Fruit fly (Drosophila melanogaster): Measurements from ENCODE around the gene Dph2.

The Dph2 gene

DNA sequence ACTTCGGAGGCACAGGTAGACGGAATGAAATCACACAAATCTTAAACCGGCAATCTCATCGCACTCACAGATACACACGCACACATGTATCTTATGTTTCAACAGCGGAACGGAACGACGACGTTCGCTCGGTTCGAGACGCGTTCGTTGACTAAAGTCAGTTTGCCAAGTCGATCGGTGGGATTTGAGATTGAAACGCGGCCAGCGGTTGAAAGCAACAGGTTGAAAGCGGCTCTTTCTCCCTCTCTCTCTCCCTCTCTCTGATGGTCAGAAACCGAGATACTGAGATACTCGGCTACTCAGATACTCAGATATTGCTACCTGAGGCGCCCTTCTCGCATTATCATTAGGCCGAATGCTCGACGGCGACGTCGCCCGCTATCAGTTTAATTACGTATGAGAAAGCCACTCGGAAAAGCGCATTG, 40.0 kb downstream of the Dph2 start (continued):
- TF ChIP-seq Poxn (GFP tag; IDR thresholded peaks at IDR 0.05): no peak
- no peak for TF ChIP-seq Antp (GFP tag; optimal IDR thresholded peaks at IDR 0.05)
- no peak for TF ChIP-seq NK7.1 (GFP tag; optimal IDR thresholded peaks at IDR 0.05)
- TF ChIP-seq CG11504 (tag; optimal IDR thresholded peaks at IDR 0.05): no peak
- peak; percentile 33 for TF ChIP-seq CG4282 (GFP tag; optimal IDR thresholded peaks at IDR 0.05)
- TF ChIP-seq jigr1 (GFP tag; IDR thresholded peaks at IDR 0.05): no peak
- TF ChIP-seq CG14710 (tag; optimal IDR thresholded peaks at IDR 0.05): no peak
- peak; percentile 13 for TF ChIP-seq trem (tag; optimal IDR thresholded peaks at IDR 0.05)
- peak; percentile 62 for TF ChIP-seq HLHmδ (GFP tag; optimal IDR thresholded peaks at IDR 0.05)
- peak; percentile 96 for TF ChIP-seq Jarid2 (GFP tag; optimal IDR thresholded peaks at IDR 0.05)
- no peak for TF ChIP-seq CG16863 (GFP tag; optimal IDR thresholded peaks at IDR 0.05)
- peak; percentile 50; the same call in 1 of the 2 replicates for TF ChIP-seq Atf6 (GFP tag; IDR thresholded peaks at IDR 0.05)
- peak; percentile 69 for TF ChIP-seq so (GFP tag; IDR thresholded peaks at IDR 0.05)
- no peak for TF ChIP-seq Mrtf (GFP tag; IDR thresholded peaks at IDR 0.05)
- peak; percentile 78 to 86 for TF ChIP-seq Trl (optimal IDR thresholded peaks at IDR 0.05)
- peak; percentile 40 for TF ChIP-seq Trl (GFP tag; optimal IDR thresholded peaks at IDR 0.05)
- TF ChIP-seq odd (GFP tag; optimal IDR thresholded peaks at IDR 0.05): peak; percentile 82
- no peak for TF ChIP-seq Sry-δ (GFP tag; optimal IDR thresholded peaks at IDR 0.05)
- peak; percentile 63 for TF ChIP-seq PHDP (tag; optimal IDR thresholded peaks at IDR 0.05)
- TF ChIP-seq knrl (GFP tag; IDR thresholded peaks at IDR 0.05; ENCODE audit: partially characterized antibody): no peak
- TF ChIP-seq Asciz (GFP tag; optimal IDR thresholded peaks at IDR 0.05): peak; percentile 7
- peak; percentile 41; the same call in 2 of the 3 replicates for TF ChIP-seq Opbp (GFP tag; IDR thresholded peaks at IDR 0.05; ENCODE audit: partially characterized antibody)
- peak; percentile 79 for TF ChIP-seq CG10543 (GFP tag; optimal IDR thresholded peaks at IDR 0.05)
- TF ChIP-seq cas (GFP tag; IDR thresholded peaks at IDR 0.05): peak; percentile 71; the same call in 1 of the 2 replicates
- peak; percentile 30 for TF ChIP-seq Blimp-1 (GFP tag; optimal IDR thresholded peaks at IDR 0.05)
- TF ChIP-seq dmrt11E (tag; optimal IDR thresholded peaks at IDR 0.05): no peak
- no peak for TF ChIP-seq Ptx1 (GFP tag; IDR thresholded peaks at IDR 0.05)
- TF ChIP-seq cad (GFP tag; optimal IDR thresholded peaks at IDR 0.05): no peak
- TF ChIP-seq CG6254 (GFP tag; optimal IDR thresholded peaks at IDR 0.05): peak; percentile 51
- peak; percentile 27 for TF ChIP-seq CG8924 (tag; optimal IDR thresholded peaks at IDR 0.05)
- peak; percentile 59 for TF ChIP-seq wek (GFP tag; optimal IDR thresholded peaks at IDR 0.05)
- peak; percentile 88 for TF ChIP-seq Fer1 (GFP tag; optimal IDR thresholded peaks at IDR 0.05)
- no peak for TF ChIP-seq pnt (GFP tag; optimal IDR thresholded peaks at IDR 0.05)
- no peak for TF ChIP-seq sens-2 (GFP tag; IDR thresholded peaks at IDR 0.05)
- TF ChIP-seq CG8944 (GFP tag; optimal IDR thresholded peaks at IDR 0.05): no peak
- peak; percentile 89; the same call in 2 of the 4 replicates for TF ChIP-seq chinmo (GFP tag; IDR thresholded peaks at IDR 0.05; ENCODE audit: partially characterized antibody)
- no peak for TF ChIP-seq CG8478 (optimal IDR thresholded peaks at IDR 0.05)
- no peak; the same call in 1 of the 2 replicates for TF ChIP-seq CG4360 (GFP tag; IDR thresholded peaks at IDR 0.05)
- peak; percentile 89 for TF ChIP-seq ci (GFP tag; IDR thresholded peaks at IDR 0.05)
- TF ChIP-seq CG4854 (GFP tag; optimal IDR thresholded peaks at IDR 0.05): no peak
- TF ChIP-seq Doc3 (GFP tag; IDR thresholded peaks at IDR 0.05; ENCODE audit: partially characterized antibody): no peak
- no peak for TF ChIP-seq CG3726 (GFP tag; IDR thresholded peaks at IDR 0.05)
- TF ChIP-seq CG12659 (GFP tag; optimal IDR thresholded peaks at IDR 0.05): peak; percentile 44
- no peak for TF ChIP-seq peb (GFP tag; IDR thresholded peaks at IDR 0.05)
- TF ChIP-seq CG18764 (GFP tag; optimal IDR thresholded peaks at IDR 0.05): no peak
- TF ChIP-seq aop (GFP tag; IDR thresholded peaks at IDR 0.05): no peak
- TF ChIP-seq CG17361 (GFP tag; IDR thresholded peaks at IDR 0.05): no peak
- peak; percentile 87 for TF ChIP-seq lab (GFP tag; optimal IDR thresholded peaks at IDR 0.05)
- TF ChIP-seq CG14441 (GFP tag; IDR thresholded peaks at IDR 0.05): no peak
- TF ChIP-seq CG9932 (GFP tag; IDR thresholded peaks at IDR 0.05): peak; percentile 54
- TF ChIP-seq Tbp (GFP tag; optimal IDR thresholded peaks at IDR 0.05): no peak
- TF ChIP-seq da (GFP tag; optimal IDR thresholded peaks at IDR 0.05): no peak

All from whole organism, embryonic.